Worm (Caenorhabditis elegans) whole organism, early embryonic: ENCODE results near the gene pat-4.

ENCODE experiments used
- B0310.2 ChIP-seq: sonication (generic microtip); optimal IDR thresholded peaks from 2 replicates; lab custom pipeline; 2016; ENCODE audit warnings: mild to moderate bottlenecking, missing genetic modification characterization, missing compliant biosample characterization
- ama-1 ChIP-seq: fragments of 150-350 bp; optimal IDR thresholded peaks from 2 replicates; lab custom pipeline; 2014
- ceh-13 ChIP-seq: fragments of 200-800 bp; sonication (Bioruptor generic); optimal IDR thresholded peaks from 2 replicates; lab custom pipeline; 2018; ENCODE audit warnings: mild to moderate bottlenecking, missing genetic modification characterization, missing compliant biosample characterization
- ceh-36 ChIP-seq: sonication (generic microtip); optimal IDR thresholded peaks from 2 replicates; lab custom pipeline; 2016; ENCODE audit warnings: missing genetic modification characterization, inconsistent platforms, missing compliant biosample characterization
- ets-7 ChIP-seq: sonication (generic microtip); optimal IDR thresholded peaks from 2 replicates; lab custom pipeline; 2016; ENCODE audit warnings: missing genotype, missing genetic modification characterization, missing compliant biosample characterization
- flt-1 ChIP-seq: fragments of 200-800 bp; sonication (Bioruptor generic); IDR thresholded peaks from 2 replicates; pipeline ENCODE4 v1.3.6; 2022; ENCODE audit warnings: missing genetic modification characterization, missing compliant biosample characterization
- hmg-4 ChIP-seq: fragments of 200-800 bp; sonication (Bioruptor generic); optimal IDR thresholded peaks from 2 replicates; lab custom pipeline; 2018; ENCODE audit warnings: mild to moderate bottlenecking, missing genetic modification characterization, missing compliant biosample characterization
- hnd-1 ChIP-seq: sonication (generic microtip); optimal IDR thresholded peaks from 2 replicates; lab custom pipeline; 2016; ENCODE audit warnings: missing genetic modification characterization, missing compliant biosample characterization
- scrt-1 ChIP-seq: fragments of 200-800 bp; sonication (Bioruptor generic); IDR thresholded peaks from 2 replicates; pipeline ENCODE4 v1.3.6; 2022; ENCODE audit warnings: missing genetic modification characterization, missing compliant biosample characterization
- tbx-11 ChIP-seq: fragments of 200-800 bp; sonication (Bioruptor generic); IDR thresholded peaks from 2 replicates; pipeline ENCODE4 v1.3.6; 2022; ENCODE audit warnings: missing genetic modification characterization, missing compliant biosample characterization
- tra-4 ChIP-seq: sonication (generic microtip); optimal IDR thresholded peaks from 2 replicates; lab custom pipeline; 2017; ENCODE audit warnings: missing genetic modification characterization, missing compliant biosample characterization

DNA sequence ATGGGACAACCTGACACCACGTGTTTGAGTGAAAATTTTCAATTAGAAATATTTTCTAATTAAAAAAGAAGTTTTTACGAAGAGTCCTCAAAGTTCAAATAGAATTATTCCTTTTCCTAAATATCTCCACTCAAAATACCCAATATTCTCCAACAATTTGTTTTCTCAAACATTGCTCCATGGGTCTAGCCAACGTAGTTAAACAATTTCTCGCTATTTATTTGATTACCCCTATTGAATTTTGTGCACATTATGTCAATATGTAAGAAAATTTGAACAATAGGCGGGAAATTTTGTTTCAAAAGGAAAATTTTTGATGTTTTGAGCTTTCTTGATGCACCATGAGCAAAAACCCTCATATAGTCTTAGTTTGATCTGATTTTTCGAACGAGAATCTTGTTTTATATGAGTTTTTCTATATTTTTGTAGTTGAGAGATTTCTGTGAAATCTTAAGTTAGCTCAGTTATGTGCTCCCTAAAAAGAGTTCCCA, 32.2 kb downstream of the pat-4 start:
- TF ChIP-seq scrt-1 (GFP tag; lab: Robert Waterston, UW): no peak
- TF ChIP-seq tbx-11 (GFP tag; lab: Robert Waterston, UW): no peak
- TF ChIP-seq hnd-1 (tag; lab: Kevin White, UChicago): no peak
- no peak for TF ChIP-seq flt-1 (GFP tag; lab: Robert Waterston, UW)
- no peak for TF ChIP-seq B0310.2 (tag; lab: Kevin White, UChicago)
- TF ChIP-seq ceh-13 (GFP tag; lab: Kevin White, UChicago): no peak
- TF ChIP-seq ceh-36 (tag; lab: Kevin White, UChicago): no peak
- no peak for TF ChIP-seq hmg-4 (GFP tag; lab: Kevin White, UChicago)
- no peak for TF ChIP-seq ama-1
- no peak for TF ChIP-seq tra-4 (tag; lab: Kevin White, UChicago)
- no peak for TF ChIP-seq ets-7 (tag; lab: Kevin White, UChicago)
